Worm (Caenorhabditis elegans): ENCODE measurements around the gene zim-3.

zim-3 gene

DNA sequence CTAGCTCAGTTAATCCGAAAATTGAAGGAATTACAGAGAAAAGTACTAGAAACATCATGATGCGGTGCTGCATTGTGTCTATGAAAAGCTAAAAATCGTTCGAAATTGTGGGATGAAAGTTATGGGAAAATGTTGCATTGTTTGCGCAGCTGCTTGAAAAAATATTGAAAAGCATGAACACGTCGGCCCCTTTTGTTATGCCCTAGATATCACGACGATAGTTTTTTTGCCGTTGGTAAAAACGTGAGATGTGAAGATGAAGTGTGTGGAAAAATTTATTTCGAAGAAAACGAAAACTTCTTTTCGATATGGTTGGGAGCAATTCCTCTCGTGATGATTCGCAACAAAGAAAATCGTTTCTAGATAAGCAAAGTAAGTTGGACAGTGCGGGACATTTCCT lies 32.1 kb downstream of the zim-3 start, which contains the start of the genes C43F9.5 and nkb-2:
Gene C43F9.5, minus strand, starts transcription at position 101 of the 400 bp plus-strand sequence.
Gene nkb-2, plus strand, starts transcription at position 277 of the 400 bp plus-strand sequence.
- TF ChIP-seq ama-1 (optimal IDR thresholded peaks at IDR 0.05) (no peak), tbx-11 (GFP tag; IDR thresholded peaks at IDR 0.05) (no peak), tbx-37 (GFP tag; conservative IDR thresholded peaks at IDR 0.05) (no peak), sea-1 (GFP tag; conservative IDR thresholded peaks at IDR 0.05) (no peak), ets-7 (tag; optimal IDR thresholded peaks at IDR 0.05) (no peak), hmbx-1 (tag; optimal IDR thresholded peaks at IDR 0.05) (no peak), flt-1 (GFP tag; IDR thresholded peaks at IDR 0.05) (no peak)

DNA sequence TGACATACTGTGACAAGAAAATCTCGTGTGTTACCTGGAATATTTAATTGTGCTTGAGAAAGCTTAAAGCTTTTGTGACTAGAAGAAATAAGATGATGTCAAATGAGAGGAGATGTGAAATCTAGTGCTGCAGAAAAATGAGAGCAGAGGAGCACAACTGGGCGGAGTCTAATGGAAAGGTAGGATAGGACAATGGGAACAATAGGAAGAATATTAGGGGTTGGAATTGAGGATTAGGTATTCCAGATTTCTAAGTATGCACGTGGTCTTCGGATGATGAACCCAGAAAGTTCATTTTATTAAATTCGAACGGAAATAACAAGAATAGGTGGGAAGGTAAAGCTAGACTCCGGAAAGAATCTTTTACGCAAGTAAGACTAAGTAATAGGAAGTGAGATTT lies 35.1 kb downstream of the zim-3 start, which contains the start of gene C43F9.7:
Gene C43F9.7, minus strand, starts transcription at position 101 of the 400 bp plus-strand sequence.
- TF ChIP-seq ceh-13 (GFP tag; optimal IDR thresholded peaks at IDR 0.05) (no peak), tbx-37 (GFP tag; conservative IDR thresholded peaks at IDR 0.05) (no peak), pes-1 (GFP tag; IDR thresholded peaks at IDR 0.05) (no peak), ama-1 (optimal IDR thresholded peaks at IDR 0.05) (no peak), scrt-1 (GFP tag; IDR thresholded peaks at IDR 0.05) (no peak), ceh-36 (tag; optimal IDR thresholded peaks at IDR 0.05) (no peak), flt-1 (GFP tag; IDR thresholded peaks at IDR 0.05) (no peak), sea-1 (GFP tag; conservative IDR thresholded peaks at IDR 0.05) (no peak), hmbx-1 (tag; optimal IDR thresholded peaks at IDR 0.05) (no peak), hnd-1 (tag; optimal IDR thresholded peaks at IDR 0.05) (no peak), tra-4 (tag; optimal IDR thresholded peaks at IDR 0.05) (no peak), F13C5.2 (tag; optimal IDR thresholded peaks at IDR 0.05) (no peak), hmg-4 (GFP tag; optimal IDR thresholded peaks at IDR 0.05) (no peak), ets-7 (tag; optimal IDR thresholded peaks at IDR 0.05) (no peak), aly-1 (tag; optimal IDR thresholded peaks at IDR 0.05) (no peak), tbx-11 (GFP tag; IDR thresholded peaks at IDR 0.05) (no peak), B0310.2 (tag; optimal IDR thresholded peaks at IDR 0.05) (no peak)

DNA sequence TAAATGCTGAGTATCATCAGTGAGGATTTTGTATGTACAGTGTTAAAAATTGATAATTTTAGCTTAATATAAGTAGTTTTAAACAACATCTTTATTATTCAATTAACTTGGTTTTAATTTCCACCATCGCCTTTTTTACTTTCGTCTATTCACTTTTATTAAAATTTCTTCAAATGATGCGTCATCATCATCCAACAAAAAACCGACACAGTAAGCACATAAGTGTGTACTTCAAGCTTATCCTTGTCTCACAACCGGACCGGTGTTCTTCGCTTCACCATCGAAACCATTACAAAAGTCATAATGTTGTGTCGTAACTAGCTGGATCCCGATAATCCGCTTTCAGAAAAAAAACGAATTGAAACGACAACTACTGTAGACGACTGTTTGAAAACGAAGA lies 38.0 kb downstream of the zim-3 start, which contains the start of gene C43F9.11:
Gene C43F9.11, plus strand, starts transcription at position 301 of the 400 bp plus-strand sequence.
- TF ChIP-seq hmg-4 (GFP tag; optimal IDR thresholded peaks at IDR 0.05), result no peak
- no peak for TF ChIP-seq aly-1 (tag; optimal IDR thresholded peaks at IDR 0.05)
- TF ChIP-seq ets-7 (tag; optimal IDR thresholded peaks at IDR 0.05), result no peak
- TF ChIP-seq ceh-36 (tag; optimal IDR thresholded peaks at IDR 0.05), result no peak
- TF ChIP-seq scrt-1 (GFP tag; IDR thresholded peaks at IDR 0.05), result no peak
- TF ChIP-seq tra-4 (tag; optimal IDR thresholded peaks at IDR 0.05), result no peak
- TF ChIP-seq hmbx-1 (tag; optimal IDR thresholded peaks at IDR 0.05), result no peak
- no peak for TF ChIP-seq tbx-11 (GFP tag; IDR thresholded peaks at IDR 0.05)
- no peak for TF ChIP-seq flt-1 (GFP tag; IDR thresholded peaks at IDR 0.05)

DNA sequence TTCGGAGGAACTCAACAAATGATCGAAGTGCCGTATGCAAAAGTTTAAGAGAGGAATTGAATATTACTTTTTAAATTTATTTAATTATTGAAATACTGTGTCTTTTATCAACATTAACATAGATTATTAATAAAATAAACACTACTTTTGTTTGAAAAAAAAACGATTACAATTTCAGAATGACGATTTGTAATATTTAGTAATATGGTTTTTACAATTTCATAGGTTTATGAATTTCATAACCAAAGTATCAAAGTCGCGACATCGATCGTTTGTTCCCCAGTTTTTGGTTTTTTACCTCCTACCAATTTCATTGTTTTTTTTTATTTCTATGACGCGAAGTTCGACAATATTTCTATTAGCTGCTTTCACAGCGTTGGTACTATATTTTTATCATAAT lies 41.5 kb downstream of the zim-3 start, which contains the start of gene R09H10.1:
Gene R09H10.1, plus strand, starts transcription at position 301 of the 400 bp plus-strand sequence.
- no peak for TF ChIP-seq ceh-36 (tag; optimal IDR thresholded peaks at IDR 0.05)
- TF ChIP-seq hmbx-1 (tag; optimal IDR thresholded peaks at IDR 0.05), result no peak
- TF ChIP-seq sea-1 (GFP tag; conservative IDR thresholded peaks at IDR 0.05), result no peak
- no peak for TF ChIP-seq hmg-4 (GFP tag; optimal IDR thresholded peaks at IDR 0.05)
- TF ChIP-seq ets-7 (tag; optimal IDR thresholded peaks at IDR 0.05), result no peak
- no peak for TF ChIP-seq B0310.2 (tag; optimal IDR thresholded peaks at IDR 0.05)
- no peak for TF ChIP-seq pes-1 (GFP tag; IDR thresholded peaks at IDR 0.05)

DNA sequence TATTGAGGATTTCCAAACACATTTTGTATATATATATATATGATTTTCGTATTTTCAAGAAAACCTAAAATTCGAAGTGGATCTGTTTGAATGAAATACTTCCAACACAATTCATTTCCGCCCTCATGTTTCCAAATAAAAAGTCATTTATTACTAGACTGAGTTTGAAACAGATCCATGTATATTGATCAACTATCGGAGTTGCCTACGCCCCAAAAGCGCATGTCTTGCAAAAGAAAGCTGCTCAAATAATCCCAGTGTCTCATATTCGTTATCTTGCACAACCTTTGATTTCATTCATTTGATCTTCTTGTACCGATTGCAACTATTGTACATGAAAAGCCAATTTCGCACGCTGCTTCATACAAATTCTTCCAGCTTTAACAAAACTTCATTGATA lies 44.1 kb downstream of the zim-3 start, which contains the start of gene R09H10.2:
Gene R09H10.2, plus strand, starts transcription at position 301 of the 400 bp plus-strand sequence.
- TF ChIP-seq ets-7 (tag; optimal IDR thresholded peaks at IDR 0.05) (no peak), tbx-11 (GFP tag; IDR thresholded peaks at IDR 0.05) (no peak), flt-1 (GFP tag; IDR thresholded peaks at IDR 0.05) (no peak)

DNA sequence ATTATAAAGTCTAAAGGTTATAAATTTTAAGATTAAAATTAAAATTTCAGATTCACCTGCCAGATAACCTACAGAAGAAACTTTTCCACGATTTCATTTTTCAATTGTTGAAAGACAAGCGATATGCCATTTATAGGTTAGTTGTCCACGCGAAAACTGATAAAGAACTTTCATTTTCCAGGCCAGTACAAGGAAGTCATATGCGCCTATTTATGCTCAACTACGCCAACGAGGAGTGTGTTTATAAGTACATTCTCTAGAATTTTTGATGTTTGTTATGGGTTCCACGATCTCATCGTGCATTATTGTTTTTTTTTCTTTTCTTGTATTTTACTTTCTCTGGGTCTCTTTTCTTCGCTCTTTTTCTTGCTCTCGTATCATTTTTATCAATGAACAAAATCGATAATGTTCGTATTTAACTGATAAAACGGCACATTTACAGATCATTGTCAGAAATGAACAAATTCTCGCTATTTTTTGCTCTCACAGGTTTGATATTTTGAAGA lies 48.1 kb downstream of the zim-3 start, which contains the start of gene R09H10.3:
Gene R09H10.3, plus strand, starts transcription at position 456 of the 506 bp plus-strand sequence.
- no peak for TF ChIP-seq tra-4 (tag; optimal IDR thresholded peaks at IDR 0.05)
- TF ChIP-seq tbx-37 (GFP tag; conservative IDR thresholded peaks at IDR 0.05), result no peak
- TF ChIP-seq scrt-1 (GFP tag; IDR thresholded peaks at IDR 0.05), result no peak
- no peak for TF ChIP-seq sea-1 (GFP tag; conservative IDR thresholded peaks at IDR 0.05)
- TF ChIP-seq pes-1 (GFP tag; IDR thresholded peaks at IDR 0.05), result no peak
- TF ChIP-seq ets-7 (tag; optimal IDR thresholded peaks at IDR 0.05), result no peak
- no peak for TF ChIP-seq flt-1 (GFP tag; IDR thresholded peaks at IDR 0.05)
- TF ChIP-seq aly-1 (tag; optimal IDR thresholded peaks at IDR 0.05), result no peak
- TF ChIP-seq hmbx-1 (tag; optimal IDR thresholded peaks at IDR 0.05), result no peak
- no peak for TF ChIP-seq ceh-13 (GFP tag; optimal IDR thresholded peaks at IDR 0.05)
- TF ChIP-seq B0310.2 (tag; optimal IDR thresholded peaks at IDR 0.05), result no peak
- no peak for TF ChIP-seq hmg-4 (GFP tag; optimal IDR thresholded peaks at IDR 0.05)
- no peak for TF ChIP-seq ceh-36 (tag; optimal IDR thresholded peaks at IDR 0.05)
- TF ChIP-seq hnd-1 (tag; optimal IDR thresholded peaks at IDR 0.05), result no peak

DNA sequence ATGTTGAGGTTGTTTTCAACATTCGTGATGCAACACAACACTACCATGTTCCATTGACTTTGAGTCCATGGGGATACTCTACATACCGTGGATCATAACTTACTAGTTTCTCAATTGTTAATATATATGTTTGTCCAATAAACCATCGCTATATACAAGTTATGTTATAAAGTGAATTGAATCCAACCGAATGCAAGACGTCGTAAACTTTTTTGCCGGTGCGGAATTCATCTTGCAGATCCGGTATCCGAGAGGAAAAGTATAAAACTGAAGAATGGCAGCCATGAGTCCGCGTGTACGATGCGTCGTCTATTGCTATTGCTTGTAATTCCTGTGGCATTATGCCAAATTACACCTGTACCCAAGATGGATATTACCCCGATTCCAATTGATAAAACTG lies 49.8 kb downstream of the zim-3 start, which contains the start of gene R09H10.6:
Gene R09H10.6, plus strand, starts transcription at position 301 of the 400 bp plus-strand sequence.
- TF ChIP-seq B0310.2 (tag; optimal IDR thresholded peaks at IDR 0.05), result no peak
- TF ChIP-seq tbx-37 (GFP tag; conservative IDR thresholded peaks at IDR 0.05), result no peak
- no peak for TF ChIP-seq tbx-11 (GFP tag; IDR thresholded peaks at IDR 0.05)
- TF ChIP-seq ets-7 (tag; optimal IDR thresholded peaks at IDR 0.05), result no peak
- TF ChIP-seq flt-1 (GFP tag; IDR thresholded peaks at IDR 0.05), result no peak
- no peak for TF ChIP-seq tra-4 (tag; optimal IDR thresholded peaks at IDR 0.05)
- TF ChIP-seq hmg-4 (GFP tag; optimal IDR thresholded peaks at IDR 0.05), result no peak
- TF ChIP-seq F13C5.2 (tag; optimal IDR thresholded peaks at IDR 0.05), result no peak
- no peak for TF ChIP-seq hmbx-1 (tag; optimal IDR thresholded peaks at IDR 0.05)
- TF ChIP-seq aly-1 (tag; optimal IDR thresholded peaks at IDR 0.05), result no peak
- no peak for TF ChIP-seq ceh-36 (tag; optimal IDR thresholded peaks at IDR 0.05)
- no peak for TF ChIP-seq hnd-1 (tag; optimal IDR thresholded peaks at IDR 0.05)
- TF ChIP-seq ceh-13 (GFP tag; optimal IDR thresholded peaks at IDR 0.05), result no peak
- TF ChIP-seq pes-1 (GFP tag; IDR thresholded peaks at IDR 0.05), result no peak
- no peak for TF ChIP-seq sea-1 (GFP tag; conservative IDR thresholded peaks at IDR 0.05)
- TF ChIP-seq ama-1 (optimal IDR thresholded peaks at IDR 0.05), result no peak

Data from whole organism, early embryonic.